Worm (Caenorhabditis elegans): Measurements from ENCODE around the gene abl-1.

- TF ChIP-seq nhr-12 (tag; optimal IDR thresholded peaks at IDR 0.05) (no peak), mep-1 (tag; optimal IDR thresholded peaks at IDR 0.05) (no peak), nhr-237 (tag; optimal IDR thresholded peaks at IDR 0.05) (no peak), ztf-11 (tag; optimal IDR thresholded peaks at IDR 0.05) (no peak), unc-62 (GFP tag; optimal IDR thresholded peaks at IDR 0.05) (no peak), nhr-76 (tag; optimal IDR thresholded peaks at IDR 0.05) (no peak), hlh-1 (tag; optimal IDR thresholded peaks at IDR 0.05) (no peak), unc-39 (tag; optimal IDR thresholded peaks at IDR 0.05) (no peak), ceh-39 (tag; optimal IDR thresholded peaks at IDR 0.05) (no peak)
These were observed 1.4 kb downstream of the abl-1 start for ce11 chrX:10622607-10623006.
